Worm (Caenorhabditis elegans): Measurements from ENCODE around the gene pro-2.

Gene pro-2

ce11 chrII:10345012-10345411 is at the start of gene pro-2:
pro-2 (minus strand) TSS chrII:10345112.
- TF ChIP-seq unc-62 (GFP tag; optimal IDR thresholded peaks at IDR 0.05), result no peak

ce11 chrII:10393282-10394179 is 48.6 kb upstream of the pro-2 start, which contains the start of gene gpd-1:
gpd-1 (plus strand) TSS chrII:10394129.
- TF ChIP-seq unc-62 (GFP tag; optimal IDR thresholded peaks at IDR 0.05), result no peak

- no peak for TF ChIP-seq unc-62 (GFP tag; optimal IDR thresholded peaks at IDR 0.05)
Observed at ce11 chrII:10390854-10391253, 45.9 kb upstream of the pro-2 start, which contains the start of the genes T09F3.2 and T09F3.7. T09F3.2 (plus strand) TSS chrII:10391154. T09F3.7 (plus strand) TSS chrII:10391168.

ce11 chrII:10390250-10390821 is 45.4 kb upstream of the pro-2 start:
- TF ChIP-seq unc-62 (GFP tag; optimal IDR thresholded peaks at IDR 0.05), result no peak

ce11 chrII:10389776-10390175 is 44.9 kb upstream of the pro-2 start:
- no peak for TF ChIP-seq unc-62 (GFP tag; optimal IDR thresholded peaks at IDR 0.05)

- no peak for TF ChIP-seq unc-62 (GFP tag; optimal IDR thresholded peaks at IDR 0.05)
Observed at ce11 chrII:10389038-10389437, 44.1 kb upstream of the pro-2 start.

ce11 chrII:10388041-10388706 is 43.3 kb upstream of the pro-2 start:
- TF ChIP-seq unc-62 (GFP tag; optimal IDR thresholded peaks at IDR 0.05), result no peak

- TF ChIP-seq unc-62 (GFP tag; optimal IDR thresholded peaks at IDR 0.05), result no peak
Observed at ce11 chrII:10384680-10385383, 39.9 kb upstream of the pro-2 start, which contains the start of gene ztf-27. ztf-27 (plus strand) TSS chrII:10385333.

- TF ChIP-seq unc-62 (GFP tag; optimal IDR thresholded peaks at IDR 0.05), result no peak
Observed at ce11 chrII:10382247-10382646, 37.3 kb upstream of the pro-2 start.

- TF ChIP-seq unc-62 (GFP tag; optimal IDR thresholded peaks at IDR 0.05), result no peak
Observed at ce11 chrII:10379546-10379945, 34.6 kb upstream of the pro-2 start.

- TF ChIP-seq unc-62 (GFP tag; optimal IDR thresholded peaks at IDR 0.05), result no peak
Observed at ce11 chrII:10377901-10378300, 33.0 kb upstream of the pro-2 start.

- TF ChIP-seq unc-62 (GFP tag; optimal IDR thresholded peaks at IDR 0.05), result no peak
Observed at ce11 chrII:10374776-10375175, 29.9 kb upstream of the pro-2 start.

ce11 chrII:10373536-10374169 is 28.7 kb upstream of the pro-2 start:
- no peak for TF ChIP-seq unc-62 (GFP tag; optimal IDR thresholded peaks at IDR 0.05)

ce11 chrII:10373016-10373415 is 28.1 kb upstream of the pro-2 start:
- no peak for TF ChIP-seq unc-62 (GFP tag; optimal IDR thresholded peaks at IDR 0.05)

- no peak for TF ChIP-seq unc-62 (GFP tag; optimal IDR thresholded peaks at IDR 0.05)
Observed at ce11 chrII:10370826-10371225, 25.9 kb upstream of the pro-2 start.
